Fruit fly (Drosophila melanogaster): Measurements from ENCODE around the gene CG11601.

dm6 chr2L:297480-298284 is 14.6 kb upstream of the CG11601 start, which contains the start of gene Pi3K21B:
- TF ChIP-seq gl (tag; optimal IDR thresholded peaks at IDR 0.05) (no peak), CG4496 (GFP tag; IDR thresholded peaks at IDR 0.05) (peak; percentile 85), Snoo (tag; optimal IDR thresholded peaks at IDR 0.05) (peak; percentile 89), D1 (tag; optimal IDR thresholded peaks at IDR 0.05) (no peak), CG9948 (tag; optimal IDR thresholded peaks at IDR 0.05) (peak; percentile 83), rn (GFP tag; IDR thresholded peaks at IDR 0.05) (peak; percentile 48; the same call in 1 of the 2 replicates), fd96Ca (GFP tag; IDR thresholded peaks at IDR 0.05) (peak; percentile 54; the same call in 1 of the 3 replicates), CG10348 (GFP tag; IDR thresholded peaks at IDR 0.05) (peak; percentile 79), CG17806 (tag; optimal IDR thresholded peaks at IDR 0.05) (peak; percentile 75)
